Fruit fly (Drosophila melanogaster) whole organism, embryonic: ENCODE results near the gene Ac76E.
A peak's percentile ranks its signal among the peaks of the same experiment; 100 is the strongest.

Source experiments
- Atf3 ChIP-seq: fragments of 200-800 bp; sonication (Bioruptor generic); optimal IDR thresholded peaks from 3 replicates; lab custom pipeline; 2016; ENCODE audit warnings: missing biosample characterization, missing genetic modification characterization
- Atf6 ChIP-seq: fragments of 200-800 bp; sonication (Bioruptor generic); IDR thresholded peaks from 2 replicates; pipeline ENCODE4 v1.3.6; 2022; ENCODE audit warnings: missing biosample characterization, missing genetic modification characterization
- BEAF-32 ChIP-seq: fragments of 200-800 bp; sonication (Bioruptor generic); optimal IDR thresholded peaks from 3 replicates; lab custom pipeline; 2017; ENCODE audit warnings: missing biosample characterization, missing genetic modification characterization, mild to moderate bottlenecking, moderate library complexity, missing genetic modification reagents
- CG10543 ChIP-seq: fragments of 200-800 bp; sonication (Bioruptor generic); optimal IDR thresholded peaks from 3 replicates; lab custom pipeline; 2017; ENCODE audit warnings: missing biosample characterization, mild to moderate bottlenecking, missing genetic modification characterization, moderate library complexity
- CG11696 ChIP-seq: fragments of 200-800 bp; sonication (Bioruptor generic); IDR thresholded peaks from 2 replicates; pipeline ENCODE4 v1.3.6; 2022; ENCODE audit warnings: missing biosample characterization, missing genetic modification characterization
- CG12155 ChIP-seq: fragments of 200-800 bp; sonication (Bioruptor generic); optimal IDR thresholded peaks from 3 replicates; lab custom pipeline; 2016; ENCODE audit warnings: missing biosample characterization, missing genetic modification characterization
- CG13287 ChIP-seq: fragments of 200-800 bp; sonication (Bioruptor generic); IDR thresholded peaks from 2 replicates; pipeline ENCODE4 v1.3.6; 2022; ENCODE audit warnings: missing biosample characterization, missing genetic modification characterization; ENCODE audit not compliant: partially characterized antibody
- CG15073 ChIP-seq: fragments of 200-800 bp; sonication (Bioruptor generic); optimal IDR thresholded peaks from 2 replicates; lab custom pipeline; 2016; ENCODE audit warnings: missing biosample characterization, missing genetic modification characterization
- CG15269 ChIP-seq: fragments of 200-800 bp; sonication (Bioruptor generic); optimal IDR thresholded peaks from 2 replicates; lab custom pipeline; 2018; ENCODE audit warnings: missing biosample characterization, mild to moderate bottlenecking, missing genetic modification characterization, moderate library complexity
- CG16813 ChIP-seq: fragments of 200-800 bp; sonication (Bioruptor generic); IDR thresholded peaks from 3 replicates; pipeline ENCODE4 v1.3.6; 2022; ENCODE audit warnings: missing biosample characterization, missing genetic modification characterization; ENCODE audit not compliant: partially characterized antibody
- CG18011 ChIP-seq: fragments of 200-800 bp; sonication (Bioruptor generic); optimal IDR thresholded peaks from 2 replicates; lab custom pipeline; 2017; ENCODE audit warnings: missing biosample characterization, missing genetic modification characterization, mild to moderate bottlenecking, moderate library complexity, missing genotype
- CG18476 ChIP-seq: fragments of 200-800 bp; sonication (Bioruptor generic); optimal IDR thresholded peaks from 2 replicates; lab custom pipeline; 2016; ENCODE audit warnings: missing biosample characterization, mild to moderate bottlenecking, missing genetic modification characterization
- CG2202 ChIP-seq: fragments of 200-800 bp; sonication (Bioruptor generic); optimal IDR thresholded peaks from 2 replicates; lab custom pipeline; 2018; ENCODE audit warnings: missing biosample characterization, mild to moderate bottlenecking, missing genetic modification characterization
- CG32772 ChIP-seq: fragments of 200-800 bp; sonication (Bioruptor generic); IDR thresholded peaks from 2 replicates; pipeline ENCODE4 v1.3.6; 2022; ENCODE audit warnings: missing biosample characterization, missing genetic modification characterization
- CG33213 ChIP-seq: fragments of 200-800 bp; sonication (Bioruptor generic); optimal IDR thresholded peaks from 3 replicates; lab custom pipeline; 2016; ENCODE audit warnings: missing biosample characterization, missing genetic modification characterization
- CG3847 ChIP-seq: fragments of 200-800 bp; sonication (Bioruptor generic); IDR thresholded peaks from 2 replicates; pipeline ENCODE4 v1.3.6; 2022; ENCODE audit warnings: missing biosample characterization, missing genetic modification characterization
- CG4404 ChIP-seq: fragments of 200-800 bp; sonication (Bioruptor generic); IDR thresholded peaks from 2 replicates; pipeline ENCODE4 v1.3.6; 2022; ENCODE audit warnings: missing biosample characterization, missing genetic modification characterization
- CG4820 ChIP-seq: fragments of 200-800 bp; sonication (Bioruptor generic); optimal IDR thresholded peaks from 3 replicates; lab custom pipeline; 2016; ENCODE audit warnings: missing biosample characterization, missing genetic modification characterization
- CG5245 ChIP-seq: fragments of 200-800 bp; sonication (Bioruptor generic); optimal IDR thresholded peaks from 3 replicates; lab custom pipeline; 2016; ENCODE audit warnings: missing biosample characterization, missing genetic modification characterization
- CG6765 ChIP-seq: fragments of 200-800 bp; sonication (Bioruptor generic); optimal IDR thresholded peaks from 3 replicates; lab custom pipeline; 2017; ENCODE audit warnings: missing biosample characterization, mild to moderate bottlenecking, missing genetic modification characterization
- CG7357 ChIP-seq: fragments of 200-800 bp; sonication (Bioruptor generic); IDR thresholded peaks from 3 replicates; pipeline ENCODE4 v1.3.6; 2022; ENCODE audit warnings: missing biosample characterization, missing genetic modification characterization
- CG7963 ChIP-seq: fragments of 200-800 bp; sonication (Bioruptor generic); IDR thresholded peaks from 3 replicates; pipeline ENCODE4 v1.3.6; 2022; ENCODE audit warnings: missing biosample characterization, missing genetic modification characterization; ENCODE audit not compliant: partially characterized antibody
- CG7987 ChIP-seq: fragments of 200-800 bp; sonication (Bioruptor generic); optimal IDR thresholded peaks from 2 replicates; lab custom pipeline; 2018; ENCODE audit warnings: missing biosample characterization, mild to moderate bottlenecking, missing genetic modification characterization, moderate library complexity
- D19B ChIP-seq: fragments of 200-800 bp; sonication (Bioruptor generic); optimal IDR thresholded peaks from 2 replicates; lab custom pipeline; 2017; ENCODE audit warnings: missing biosample characterization, mild to moderate bottlenecking, missing genetic modification characterization
- Dbx ChIP-seq: fragments of 200-800 bp; sonication (Bioruptor generic); IDR thresholded peaks from 3 replicates; pipeline ENCODE4 v1.3.6; 2022; ENCODE audit warnings: missing biosample characterization, missing genetic modification characterization
- Deaf1 ChIP-seq: fragments of 200-800 bp; optimal IDR thresholded peaks from 3 replicates; lab custom pipeline; 2019; ENCODE audit warnings: missing biosample characterization, mild to moderate bottlenecking, missing genetic modification characterization, moderate library complexity
- GATAe ChIP-seq: fragments of 200-800 bp; sonication (Bioruptor generic); conservative IDR thresholded peaks from 2 replicates; pipeline ENCODE4 v1.3.6; 2022; ENCODE audit warnings: missing biosample characterization, missing genetic modification characterization
- Hmr ChIP-seq: fragments of 200-800 bp; sonication (Bioruptor generic); optimal IDR thresholded peaks from 3 replicates; lab custom pipeline; 2017; ENCODE audit warnings: mild to moderate bottlenecking, missing biosample characterization, missing genetic modification reagents, missing genetic modification characterization
- Hmx ChIP-seq: fragments of 200-800 bp; sonication (Bioruptor generic); optimal IDR thresholded peaks from 2 replicates; lab custom pipeline; 2016; ENCODE audit warnings: missing biosample characterization, missing genetic modification characterization
- Hsf ChIP-seq: fragments of 200-800 bp; sonication (Bioruptor generic); optimal IDR thresholded peaks from 3 replicates; lab custom pipeline; 2016; ENCODE audit warnings: missing biosample characterization, missing genetic modification characterization
- Lpt ChIP-seq: fragments of >200 bp; optimal IDR thresholded peaks from 2 replicates; lab custom pipeline; 2018; ENCODE audit warnings: missing biosample characterization, missing genetic modification characterization
- Max ChIP-seq: fragments of 200-800 bp; sonication (Bioruptor generic); optimal IDR thresholded peaks from 2 replicates; lab custom pipeline; 2016; ENCODE audit warnings: missing biosample characterization, mild to moderate bottlenecking, missing genetic modification characterization
- NC2β ChIP-seq: fragments of 200-800 bp; sonication (Bioruptor generic); optimal IDR thresholded peaks from 2 replicates; lab custom pipeline; 2016; ENCODE audit warnings: missing biosample characterization, missing genetic modification characterization
- Opbp ChIP-seq: fragments of 200-800 bp; sonication (Bioruptor generic); IDR thresholded peaks from 3 replicates; pipeline ENCODE4 v1.3.6; 2022; ENCODE audit warnings: missing biosample characterization, missing genetic modification characterization; ENCODE audit not compliant: partially characterized antibody
- ab ChIP-seq: fragments of 200-800 bp; sonication (Bioruptor generic); optimal IDR thresholded peaks from 2 replicates; lab custom pipeline; 2016; ENCODE audit warnings: missing biosample characterization, missing genetic modification characterization
- fru ChIP-seq: fragments of >200 bp; optimal IDR thresholded peaks from 2 replicates; lab custom pipeline; 2017
- ftz-f1 ChIP-seq: fragments of 200-800 bp; sonication (Bioruptor generic); optimal IDR thresholded peaks from 2 replicates; lab custom pipeline; 2016; ENCODE audit warnings: missing biosample characterization, missing genetic modification characterization
- grn ChIP-seq: fragments of 200-800 bp; sonication (Bioruptor generic); optimal IDR thresholded peaks from 3 replicates; lab custom pipeline; 2017; ENCODE audit warnings: missing biosample characterization, missing genetic modification characterization
- hkb ChIP-seq, 2 experiments: fragments of 200-800 bp in 1 of 2; fragments of >200 bp in 1 of 2; sonication (Bioruptor generic) in 1 of 2; IDR thresholded peaks in 1 of 2; optimal IDR thresholded peaks in 1 of 2; 2 replicates each; pipeline versions ENCODE4 v1.3.6 to Lab custom; 2017 to 2022; ENCODE audit warnings: missing biosample characterization in 1 of 2, missing genetic modification characterization in 1 of 2
- ind ChIP-seq: fragments of 200-800 bp; sonication (Bioruptor generic); optimal IDR thresholded peaks from 3 replicates; lab custom pipeline; 2016; ENCODE audit warnings: missing biosample characterization, missing genetic modification characterization
- jing ChIP-seq: fragments of 200-800 bp; sonication (Bioruptor generic); optimal IDR thresholded peaks from 2 replicates; lab custom pipeline; 2018; ENCODE audit warnings: missing biosample characterization, mild to moderate bottlenecking, missing genetic modification characterization
- knrl ChIP-seq: fragments of 200-800 bp; sonication (Bioruptor generic); IDR thresholded peaks from 3 replicates; pipeline ENCODE4 v1.3.6; 2022; ENCODE audit warnings: missing biosample characterization, missing genetic modification characterization; ENCODE audit not compliant: partially characterized antibody
- nerfin-2 ChIP-seq: fragments of 200-800 bp; sonication (Bioruptor generic); IDR thresholded peaks from 2 replicates; pipeline ENCODE4 v1.3.6; 2022; ENCODE audit warnings: missing biosample characterization, missing genetic modification characterization; ENCODE audit not compliant: partially characterized antibody
- pb ChIP-seq: fragments of 200-800 bp; sonication (Bioruptor generic); optimal IDR thresholded peaks from 3 replicates; lab custom pipeline; 2016; ENCODE audit warnings: missing biosample characterization, missing genetic modification characterization
- ro ChIP-seq: fragments of 200-800 bp; sonication (Bioruptor generic); IDR thresholded peaks from 2 replicates; pipeline ENCODE4 v1.3.6; 2022; ENCODE audit warnings: missing biosample characterization, missing genetic modification characterization
- sd ChIP-seq: fragments of 200-800 bp; sonication (Bioruptor generic); optimal IDR thresholded peaks from 3 replicates; lab custom pipeline; 2018; ENCODE audit warnings: missing biosample characterization, mild to moderate bottlenecking, missing genetic modification characterization, moderate library complexity
- seq ChIP-seq: fragments of 200-800 bp; sonication (Bioruptor generic); IDR thresholded peaks from 2 replicates; pipeline ENCODE4 v1.3.6; 2022; ENCODE audit warnings: missing biosample characterization, missing genetic modification characterization
- tin ChIP-seq: fragments of 200-800 bp; sonication (Bioruptor generic); optimal IDR thresholded peaks from 3 replicates; lab custom pipeline; 2016; ENCODE audit warnings: missing biosample characterization, missing genetic modification characterization
- twi ChIP-seq: fragments of 200-800 bp; optimal IDR thresholded peaks from 2 replicates; lab custom pipeline; 2019; ENCODE audit warnings: missing biosample characterization, mild to moderate bottlenecking, missing genetic modification characterization, moderate library complexity

The Ac76E gene

dm6 chr3L:20002482-20003234 lies 63.6 kb downstream of the Ac76E start, which contains the start of gene CG7668 (continued):
- TF ChIP-seq tin (GFP tag; lab: Kevin White, UChicago) (peak; percentile 87), CG10543 (GFP tag; lab: Kevin White, UChicago) (peak; percentile 87), CG11696 (GFP tag; lab: Robert Waterston, UW) (peak; percentile 87), Hmr (GFP tag; lab: Kevin White, UChicago) (peak; percentile 94), Atf6 (GFP tag; lab: Robert Waterston, UW) (peak; percentile 90), CG3847 (GFP tag; lab: Robert Waterston, UW) (peak; percentile 86), nerfin-2 (GFP tag; lab: Robert Waterston, UW) (peak; percentile 44; the same call in 1 of the 2 replicates), CG18476 (GFP tag; lab: Kevin White, UChicago) (peak; percentile 87), CG2202 (tag; lab: Kevin White, UChicago) (peak; percentile 86), CG4820 (peak; percentile 86), CG5245 (GFP tag; lab: Kevin White, UChicago) (peak; percentile 69), ftz-f1 (GFP tag; lab: Kevin White, UChicago) (peak; percentile 3), ab (peak; percentile 11), CG32772 (GFP tag; lab: Robert Waterston, UW) (no peak), fru (lab: Kevin White, UChicago) (no peak), Max (GFP tag; lab: Kevin White, UChicago) (peak; percentile 89), CG15269 (tag; lab: Kevin White, UChicago) (peak; percentile 92), CG7357 (GFP tag; lab: Robert Waterston, UW) (peak; percentile 72), Deaf1 (tag; lab: Kevin White, UChicago) (peak; percentile 66), pb (peak; percentile 47), CG6765 (GFP tag; lab: Kevin White, UChicago) (peak; percentile 76), Atf3 (GFP tag; lab: Kevin White, UChicago) (peak; percentile 79), seq (GFP tag; lab: Robert Waterston, UW) (peak; percentile 89), Opbp (GFP tag; lab: Robert Waterston, UW) (no peak), Dbx (peak; percentile 84), grn (GFP tag; lab: Kevin White, UChicago) (peak; percentile 28), sd (peak; percentile 64), twi (tag; lab: Kevin White, UChicago) (peak; percentile 83), jing (peak; percentile 73), knrl (GFP tag; lab: Robert Waterston, UW) (no peak; the same call in 2 of the 3 replicates), CG33213 (GFP tag; lab: Kevin White, UChicago) (peak; percentile 82), hkb (optimal IDR thresholded peaks at IDR 0.05; lab: Kevin White, UChicago) (no peak), hkb (GFP tag; IDR thresholded peaks at IDR 0.05; lab: Robert Waterston, UW) (peak; percentile 96), CG18011 (GFP tag; lab: Kevin White, UChicago) (peak; percentile 75), CG12155 (peak; percentile 85), CG13287 (peak; percentile 32; the same call in 1 of the 2 replicates), CG4404 (no peak; the same call in 1 of the 2 replicates), ind (GFP tag; lab: Kevin White, UChicago) (peak; percentile 89), CG16813 (0 out of 3 replicates have a peak, but pooled peaks have one; percentile 6), GATAe (GFP tag; lab: Robert Waterston, UW) (no peak), D19B (GFP tag; lab: Kevin White, UChicago) (peak; percentile 99), CG7987 (GFP tag; lab: Kevin White, UChicago) (peak; percentile 86), NC2β (GFP tag; lab: Kevin White, UChicago) (peak; percentile 88), Hsf (peak; percentile 90), Lpt (no peak), BEAF-32 (GFP tag; lab: Kevin White, UChicago) (peak; percentile 54), CG15073 (no peak), ro (GFP tag; lab: Robert Waterston, UW) (no peak), Hmx (peak; percentile 71), CG7963 (GFP tag; lab: Robert Waterston, UW) (no peak)
